Worm (Caenorhabditis elegans): ENCODE measurements around the gene ZC395.4.

ZC395.4 gene

DNA sequence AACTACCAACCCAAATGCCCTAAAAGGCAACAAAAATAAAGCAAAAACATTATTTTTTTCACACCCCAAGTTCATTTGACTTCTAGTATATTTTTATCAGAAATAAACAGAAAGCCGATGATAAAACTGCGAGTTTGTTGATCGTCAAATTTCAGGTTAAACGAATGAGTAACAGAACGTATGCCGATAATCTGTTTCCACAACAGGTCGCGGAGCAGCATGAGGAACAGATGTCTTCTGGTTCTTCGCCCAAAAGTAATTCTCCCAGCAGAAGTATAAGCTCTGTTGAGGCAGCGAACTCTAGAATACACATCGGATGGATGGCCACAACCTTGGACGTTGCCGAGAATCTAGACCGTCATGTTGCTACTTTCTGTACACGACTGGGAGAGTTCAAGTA is 39.5 kb upstream of the ZC395.4 start, which contains the start of gene prmt-5 (continued):
- TF ChIP-seq snpc-4 (GFP tag; optimal IDR thresholded peaks at IDR 0.05): no peak
- TF ChIP-seq snpc-4 (tag; optimal IDR thresholded peaks at IDR 0.05): peak in 2 of 4 experiments; percentile 28 to 48
- TF ChIP-seq akir-1 (GFP tag; optimal IDR thresholded peaks at IDR 0.05): no peak
- TF ChIP-seq lsy-27 (tag; optimal IDR thresholded peaks at IDR 0.05; ENCODE audit: borderline replicate concordance, insufficient read depth): no peak
- peak; percentile 61 for TF ChIP-seq ztf-26 (tag; optimal IDR thresholded peaks at IDR 0.05)
- peak; percentile 67 for TF ChIP-seq unc-130 (GFP tag; optimal IDR thresholded peaks at IDR 0.05)
- peak; percentile 70 for TF ChIP-seq hmg-20 (GFP tag; IDR thresholded peaks at IDR 0.05)
- peak; percentile 91 for TF ChIP-seq athp-1 (tag; optimal IDR thresholded peaks at IDR 0.05)
- TF ChIP-seq hlh-26 (GFP tag; conservative IDR thresholded peaks at IDR 0.05): no peak
- peak; percentile 36 for TF ChIP-seq F57A8.1 (GFP tag; optimal IDR thresholded peaks at IDR 0.05)
- peak; percentile 47 for TF ChIP-seq D2030.7 (GFP tag; IDR thresholded peaks at IDR 0.05)
- TF ChIP-seq F22D6.2 (tag; optimal IDR thresholded peaks at IDR 0.05): no peak
- TF ChIP-seq snpc-3.4 (tag; optimal IDR thresholded peaks at IDR 0.05): peak; percentile 62
- peak; percentile 53 for TF ChIP-seq lin-40 (tag; optimal IDR thresholded peaks at IDR 0.05)
- no peak for TF ChIP-seq F23B12.7 (tag; optimal IDR thresholded peaks at IDR 0.05; ENCODE audit: insufficient read depth)
- no peak for TF ChIP-seq sptf-2 (GFP tag; optimal IDR thresholded peaks at IDR 0.05)
- TF ChIP-seq die-1 (tag; optimal IDR thresholded peaks at IDR 0.05): peak; percentile 10
- TF ChIP-seq ceh-91 (GFP tag; IDR thresholded peaks at IDR 0.05): no peak
- peak; percentile 64 for TF ChIP-seq mcd-1 (GFP tag; IDR thresholded peaks at IDR 0.05)
- peak; percentile 91 for TF ChIP-seq F49E8.2 (tag; optimal IDR thresholded peaks at IDR 0.05; ENCODE audit: insufficient read depth)
- peak; percentile 84 for TF ChIP-seq hrde-1 (tag; optimal IDR thresholded peaks at IDR 0.05; ENCODE audit: borderline replicate concordance)
- peak; percentile 43 for TF ChIP-seq xnd-1 (tag; optimal IDR thresholded peaks at IDR 0.05)
- TF ChIP-seq K12H6.12 (tag; optimal IDR thresholded peaks at IDR 0.05): peak; percentile 10
- no peak for TF ChIP-seq hlh-12 (tag; optimal IDR thresholded peaks at IDR 0.05)
- peak; percentile 59 for TF ChIP-seq dox-1 (GFP tag; IDR thresholded peaks at IDR 0.05)
- no peak for TF ChIP-seq rec-8 (tag; optimal IDR thresholded peaks at IDR 0.05)

DNA sequence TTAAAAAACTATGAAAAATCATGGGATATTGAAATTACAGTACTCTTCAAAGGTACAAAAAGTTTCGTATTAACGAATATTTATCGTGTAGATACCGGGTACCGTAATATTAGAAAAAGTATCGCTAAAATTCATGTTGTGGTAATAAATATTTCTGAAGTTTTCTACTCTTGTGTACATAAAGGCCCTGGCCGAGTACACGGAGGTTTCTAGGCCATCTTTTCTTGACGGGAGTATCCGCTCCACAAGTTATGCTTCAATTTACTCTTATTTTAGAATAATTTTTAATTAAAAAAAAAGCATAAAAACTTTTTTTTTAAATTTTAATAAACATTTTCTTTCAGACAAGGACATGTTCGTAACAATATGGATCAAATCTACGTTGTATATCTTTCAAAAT is 36.8 kb upstream of the ZC395.4 start:
- TF ChIP-seq ceh-40 (GFP tag; IDR thresholded peaks at IDR 0.05) (no peak), die-1 (tag; optimal IDR thresholded peaks at IDR 0.05) (no peak), ztf-26 (tag; optimal IDR thresholded peaks at IDR 0.05) (no peak), attf-6 (GFP tag; IDR thresholded peaks at IDR 0.05) (no peak), mcd-1 (GFP tag; IDR thresholded peaks at IDR 0.05) (no peak), gei-17 (GFP tag; optimal IDR thresholded peaks at IDR 0.05) (no peak), hmg-20 (GFP tag; IDR thresholded peaks at IDR 0.05) (no peak), pbrm-1 (GFP tag; IDR thresholded peaks at IDR 0.05) (no peak), nhr-90 (tag; optimal IDR thresholded peaks at IDR 0.05) (no peak), attf-3 (GFP tag; conservative IDR thresholded peaks at IDR 0.05) (no peak), tbx-9 (tag; optimal IDR thresholded peaks at IDR 0.05; ENCODE audit: borderline replicate concordance) (no peak), ceh-100 (GFP tag; IDR thresholded peaks at IDR 0.05) (no peak), zim-3 (tag; optimal IDR thresholded peaks at IDR 0.05) (no peak), let-607 (tag; optimal IDR thresholded peaks at IDR 0.05) (no peak), mes-4 (tag; optimal IDR thresholded peaks at IDR 0.05) (no peak)
